Worm (Caenorhabditis elegans) whole organism, mixed stage, embryonic: Measurements from ENCODE around the gene tlp-1.

Experiments used
- M03D4.4 ChIP-seq: sonication (generic microtip); optimal IDR thresholded peaks from 2 replicates; lab custom pipeline; 2017; ENCODE audit warnings: mild to moderate bottlenecking, missing genetic modification characterization, missing compliant biosample characterization
- bed-3 ChIP-seq: fragments of 200-800 bp; sonication (Bioruptor generic); optimal IDR thresholded peaks from 3 replicates; lab custom pipeline; 2018; ENCODE audit warnings: mild to moderate bottlenecking, missing genetic modification characterization, moderate library complexity, missing compliant biosample characterization
- blmp-1 ChIP-seq: fragments of 150-350 bp; optimal IDR thresholded peaks from 2 replicates; lab custom pipeline; 2014; ENCODE audit warnings: missing biosample characterization, missing genetic modification characterization
- ceh-39 ChIP-seq: fragments of 150-350 bp; optimal IDR thresholded peaks from 2 replicates; lab custom pipeline; 2014; ENCODE audit warnings: missing biosample characterization, missing genetic modification characterization
- ceh-43 ChIP-seq: fragments of 200-800 bp; sonication (Bioruptor generic); optimal IDR thresholded peaks from 2 replicates; lab custom pipeline; 2018; ENCODE audit warnings: mild to moderate bottlenecking, missing genetic modification characterization, moderate library complexity, missing compliant biosample characterization
- ceh-83 ChIP-seq: fragments of 200-800 bp; sonication (Bioruptor generic); optimal IDR thresholded peaks from 2 replicates; lab custom pipeline; 2018; ENCODE audit warnings: mild to moderate bottlenecking, missing genetic modification characterization, missing compliant biosample characterization
- ces-1 ChIP-seq: fragments of 150-350 bp; optimal IDR thresholded peaks from 2 replicates; lab custom pipeline; 2014; ENCODE audit warnings: missing biosample characterization, missing genetic modification reagents, missing genetic modification characterization
- cnd-1 ChIP-seq: fragments of 200-800 bp; sonication (Bioruptor generic); optimal IDR thresholded peaks from 2 replicates; lab custom pipeline; 2018; ENCODE audit warnings: mild to moderate bottlenecking, missing genetic modification characterization, missing compliant biosample characterization
- drap-1 ChIP-seq: fragments of 200-800 bp; sonication (Bioruptor generic); optimal IDR thresholded peaks from 3 replicates; lab custom pipeline; 2018; ENCODE audit warnings: mild to moderate bottlenecking, missing genetic modification characterization, missing compliant biosample characterization
- elt-1 ChIP-seq: sonication (generic microtip); optimal IDR thresholded peaks from 2 replicates; lab custom pipeline; 2017; ENCODE audit warnings: missing genetic modification characterization, mild to moderate bottlenecking, missing compliant biosample characterization, antibody characterized with exemption, moderate library complexity, borderline replicate concordance; ENCODE audit not compliant: insufficient read depth
- elt-3 ChIP-seq: fragments of 150-350 bp; optimal IDR thresholded peaks from 2 replicates; lab custom pipeline; 2014; ENCODE audit warnings: missing biosample characterization, missing genetic modification characterization
- flh-1 ChIP-seq: fragments of 200-800 bp; sonication (Bioruptor generic); optimal IDR thresholded peaks from 2 replicates; lab custom pipeline; 2018; ENCODE audit warnings: mild to moderate bottlenecking, missing genetic modification characterization, moderate library complexity, missing compliant biosample characterization
- ham-2 ChIP-seq: fragments of 200-800 bp; sonication (Bioruptor generic); optimal IDR thresholded peaks from 2 replicates; lab custom pipeline; 2018; ENCODE audit warnings: mild to moderate bottlenecking, missing genetic modification characterization, missing compliant biosample characterization
- hlh-1 ChIP-seq: fragments of 150-350 bp; optimal IDR thresholded peaks from 2 replicates; lab custom pipeline; 2014; ENCODE audit warnings: missing biosample characterization, missing genetic modification reagents, missing genetic modification characterization
- lin-13 ChIP-seq: fragments of 150-350 bp; optimal IDR thresholded peaks from 2 replicates; lab custom pipeline; 2014; ENCODE audit warnings: missing biosample characterization, missing genetic modification characterization
- lin-32 ChIP-seq: fragments of 200-800 bp; sonication (Bioruptor generic); optimal IDR thresholded peaks from 2 replicates; lab custom pipeline; 2018; ENCODE audit warnings: mild to moderate bottlenecking, missing genetic modification characterization, missing compliant biosample characterization
- lsy-2 ChIP-seq: fragments of 150-350 bp; optimal IDR thresholded peaks from 2 replicates; lab custom pipeline; 2014; ENCODE audit warnings: missing biosample characterization, missing genetic modification characterization
- mab-5 ChIP-seq: fragments of 150-350 bp; optimal IDR thresholded peaks from 2 replicates; lab custom pipeline; 2014; ENCODE audit warnings: missing biosample characterization, missing genetic modification characterization
- mep-1 ChIP-seq: fragments of 150-350 bp; optimal IDR thresholded peaks from 2 replicates; lab custom pipeline; 2017; ENCODE audit warnings: missing biosample characterization, missing genetic modification reagents, missing genetic modification characterization, inconsistent platforms
- mls-2 ChIP-seq: sonication (generic microtip); optimal IDR thresholded peaks from 2 replicates; lab custom pipeline; 2016; ENCODE audit warnings: mild to moderate bottlenecking, missing genetic modification characterization, moderate library complexity, missing compliant biosample characterization
- nhr-12 ChIP-seq: fragments of 150-350 bp; optimal IDR thresholded peaks from 2 replicates; lab custom pipeline; 2014; ENCODE audit warnings: missing biosample characterization, missing genetic modification characterization
- nhr-2 ChIP-seq: fragments of 150-350 bp; optimal IDR thresholded peaks from 2 replicates; lab custom pipeline; 2014; ENCODE audit warnings: missing biosample characterization, missing genetic modification characterization
- nhr-237 ChIP-seq: fragments of 150-350 bp; optimal IDR thresholded peaks from 2 replicates; lab custom pipeline; 2014; ENCODE audit warnings: missing biosample characterization, missing genetic modification characterization
- nhr-28 ChIP-seq: fragments of 150-350 bp; optimal IDR thresholded peaks from 2 replicates; lab custom pipeline; 2014; ENCODE audit warnings: missing biosample characterization, missing genetic modification characterization
- nhr-76 ChIP-seq: sonication (generic microtip); optimal IDR thresholded peaks from 2 replicates; lab custom pipeline; 2017; ENCODE audit warnings: missing biosample characterization, missing genetic modification characterization
- pha-4 ChIP-seq: fragments of 150-350 bp; optimal IDR thresholded peaks from 2 replicates; lab custom pipeline; 2018; ENCODE audit warnings: missing biosample characterization, missing genetic modification reagents, missing genetic modification characterization
- sem-2 ChIP-seq: fragments of 200-800 bp; sonication (Bioruptor generic); optimal IDR thresholded peaks from 2 replicates; lab custom pipeline; 2018; ENCODE audit warnings: mild to moderate bottlenecking, missing genetic modification characterization, missing compliant biosample characterization
- snpc-4 ChIP-seq: fragments of 150-350 bp; optimal IDR thresholded peaks from 2 replicates; lab custom pipeline; 2014; ENCODE audit warnings: missing biosample characterization, missing genetic modification characterization
- sptf-1 ChIP-seq: sonication (generic microtip); optimal IDR thresholded peaks from 2 replicates; lab custom pipeline; 2017; ENCODE audit warnings: mild to moderate bottlenecking, missing genetic modification characterization, moderate library complexity, missing compliant biosample characterization
- tbx-8 ChIP-seq: fragments of 200-800 bp; sonication (Bioruptor generic); optimal IDR thresholded peaks from 2 replicates; lab custom pipeline; 2018; ENCODE audit warnings: mild to moderate bottlenecking, missing genetic modification characterization, moderate library complexity, missing compliant biosample characterization
- unc-120 ChIP-seq: sonication (generic microtip); optimal IDR thresholded peaks from 2 replicates; lab custom pipeline; 2017; ENCODE audit warnings: missing genetic modification characterization, missing compliant biosample characterization; ENCODE audit not compliant: poor library complexity, severe bottlenecking
- unc-39 ChIP-seq: fragments of 150-350 bp; optimal IDR thresholded peaks from 2 replicates; lab custom pipeline; 2014; ENCODE audit warnings: missing biosample characterization, missing genetic modification characterization
- unc-62 ChIP-seq: fragments of 150-350 bp; optimal IDR thresholded peaks from 2 replicates; lab custom pipeline; 2014; ENCODE audit warnings: missing biosample characterization, missing genetic modification reagents, missing genetic modification characterization
- ztf-11 ChIP-seq: fragments of 150-350 bp; optimal IDR thresholded peaks from 2 replicates; lab custom pipeline; 2014; ENCODE audit warnings: missing biosample characterization, missing genetic modification characterization

Gene tlp-1

ce11 chrIV:13702681-13703080, 1.2 kb downstream of the tlp-1 start:
- no peak for TF ChIP-seq ceh-83
- TF ChIP-seq pha-4: no peak
- TF ChIP-seq sem-2: no peak
- no peak for TF ChIP-seq lsy-2 (tag; lab: Kevin White, UChicago)
- no peak for TF ChIP-seq hlh-1 (tag; lab: Kevin White, UChicago)
- TF ChIP-seq mls-2 (tag; lab: Kevin White, UChicago): no peak

ce11 chrIV:13701472-13701871, 2.4 kb downstream of the tlp-1 start:
- TF ChIP-seq cnd-1 (tag; lab: Kevin White, UChicago) (peak; percentile 6), ceh-39 (tag; lab: Kevin White, UChicago) (no peak), lin-13 (tag; lab: Kevin White, UChicago) (no peak), nhr-12 (tag; lab: Kevin White, UChicago) (no peak)

ce11 chrIV:13700847-13701246, 3.0 kb downstream of the tlp-1 start:
- no peak for TF ChIP-seq lin-32 (GFP tag; lab: Kevin White, UChicago)
- TF ChIP-seq lsy-2 (tag; lab: Kevin White, UChicago): no peak
- no peak for TF ChIP-seq pha-4
- TF ChIP-seq ceh-43 (GFP tag; lab: Kevin White, UChicago): no peak
- TF ChIP-seq nhr-237 (tag; lab: Kevin White, UChicago): no peak
- TF ChIP-seq ham-2 (GFP tag; lab: Kevin White, UChicago): no peak
- TF ChIP-seq nhr-2 (tag; lab: Kevin White, UChicago): no peak
- no peak for TF ChIP-seq nhr-12 (tag; lab: Kevin White, UChicago)
- no peak for TF ChIP-seq unc-120
- no peak for TF ChIP-seq blmp-1
- no peak for TF ChIP-seq tbx-8 (GFP tag; lab: Kevin White, UChicago)
- TF ChIP-seq ceh-39 (tag; lab: Kevin White, UChicago): no peak
- no peak for TF ChIP-seq M03D4.4
- TF ChIP-seq lin-13 (tag; lab: Kevin White, UChicago): no peak
- no peak for TF ChIP-seq flh-1 (GFP tag; lab: Kevin White, UChicago)
- TF ChIP-seq sem-2: no peak
- TF ChIP-seq nhr-28: no peak
- TF ChIP-seq, all 35 proteins: peak for 0

ce11 chrIV:13699384-13699788, 4.5 kb downstream of the tlp-1 start:
- TF ChIP-seq M03D4.4: no peak
- TF ChIP-seq snpc-4 (tag; lab: Kevin White, UChicago): no peak
- peak; percentile 41 for TF ChIP-seq unc-120
- peak; percentile 56 for TF ChIP-seq mab-5 (tag; lab: Kevin White, UChicago)
- no peak for TF ChIP-seq cnd-1 (tag; lab: Kevin White, UChicago)
- no peak for TF ChIP-seq ces-1 (GFP tag; lab: Kevin White, UChicago)
- peak; percentile 87 for TF ChIP-seq elt-1 (tag; lab: Kevin White, UChicago)
- TF ChIP-seq ceh-43 (GFP tag; lab: Kevin White, UChicago): no peak
- no peak for TF ChIP-seq bed-3 (GFP tag; lab: Kevin White, UChicago)
- no peak for TF ChIP-seq lin-13 (tag; lab: Kevin White, UChicago)
- TF ChIP-seq unc-62 (GFP tag; lab: Kevin White, UChicago): peak; percentile 98

- no peak for TF ChIP-seq pha-4
- no peak for TF ChIP-seq M03D4.4
- TF ChIP-seq cnd-1 (tag; lab: Kevin White, UChicago): no peak
- TF ChIP-seq ceh-83: no peak
- no peak for TF ChIP-seq flh-1 (GFP tag; lab: Kevin White, UChicago)
- no peak for TF ChIP-seq elt-3 (tag; lab: Kevin White, UChicago)
- TF ChIP-seq mep-1 (tag; lab: Kevin White, UChicago): no peak
- TF ChIP-seq nhr-12 (tag; lab: Kevin White, UChicago): no peak
- TF ChIP-seq nhr-28: no peak
- TF ChIP-seq sem-2: no peak
- TF ChIP-seq blmp-1: no peak
- TF ChIP-seq drap-1 (GFP tag; lab: Kevin White, UChicago): no peak
- no peak for TF ChIP-seq hlh-1 (tag; lab: Kevin White, UChicago)
- no peak for TF ChIP-seq nhr-237 (tag; lab: Kevin White, UChicago)
Observed at ce11 chrIV:13698603-13699002, 5.3 kb downstream of the tlp-1 start, which contains the start of gene T23G4.127. TSS of gene T23G4.127 (minus strand) at chrIV:13698703.

ce11 chrIV:13696900-13697299, 7.0 kb downstream of the tlp-1 start:
- TF ChIP-seq drap-1 (GFP tag; lab: Kevin White, UChicago): no peak
- TF ChIP-seq ceh-43 (GFP tag; lab: Kevin White, UChicago): no peak
- no peak for TF ChIP-seq flh-1 (GFP tag; lab: Kevin White, UChicago)
- no peak for TF ChIP-seq unc-62 (GFP tag; lab: Kevin White, UChicago)
- TF ChIP-seq sptf-1 (tag; lab: Kevin White, UChicago): no peak
- TF ChIP-seq hlh-1 (tag; lab: Kevin White, UChicago): no peak
- no peak for TF ChIP-seq blmp-1
- no peak for TF ChIP-seq elt-1 (tag; lab: Kevin White, UChicago)
- no peak for TF ChIP-seq nhr-2 (tag; lab: Kevin White, UChicago)
- no peak for TF ChIP-seq nhr-12 (tag; lab: Kevin White, UChicago)
- no peak for TF ChIP-seq ces-1 (GFP tag; lab: Kevin White, UChicago)
- TF ChIP-seq cnd-1 (tag; lab: Kevin White, UChicago): no peak
- TF ChIP-seq nhr-76 (tag; lab: Kevin White, UChicago): no peak
- no peak for TF ChIP-seq nhr-28
- TF ChIP-seq unc-39: no peak
- no peak for TF ChIP-seq lin-32 (GFP tag; lab: Kevin White, UChicago)
- TF ChIP-seq ztf-11: no peak
